Fruit fly (Drosophila melanogaster): Measurements from ENCODE around the gene Taf4.

The Taf4 gene

dm6 chr3L:16136819-16137553 is 24.0 kb downstream of the Taf4 start (continued):
- TF ChIP-seq CG4854 (GFP tag; optimal IDR thresholded peaks at IDR 0.05) (no peak), Dfd (GFP tag; optimal IDR thresholded peaks at IDR 0.05) (no peak), Ets65A (GFP tag) (peak; percentile 88), caup (GFP tag; optimal IDR thresholded peaks at IDR 0.05; ENCODE audit: severe bottlenecking) (peak; percentile 31), Doc2 (GFP tag; IDR thresholded peaks at IDR 0.05) (no peak), Adf1 (GFP tag; IDR thresholded peaks at IDR 0.05) (no peak), ara (GFP tag; IDR thresholded peaks at IDR 0.05) (no peak), Hr78 (GFP tag; optimal IDR thresholded peaks at IDR 0.05) (peak in 1 of 2 experiments; percentile 6), sd (tag; optimal IDR thresholded peaks at IDR 0.05) (peak; percentile 69), Hey (tag; optimal IDR thresholded peaks at IDR 0.05) (no peak), grn (GFP tag; optimal IDR thresholded peaks at IDR 0.05) (peak; percentile 33), CG4404 (GFP tag; IDR thresholded peaks at IDR 0.05) (no peak), cas (GFP tag; IDR thresholded peaks at IDR 0.05) (no peak), CG43689 (GFP tag; IDR thresholded peaks at IDR 0.05) (no peak)

dm6 chr3L:16137779-16138178 is 24.8 kb downstream of the Taf4 start, which contains the start of gene CG5157:
Gene CG5157 (minus strand): TSS chr3L:16137879.
- TF ChIP-seq CG7987 (GFP tag; optimal IDR thresholded peaks at IDR 0.05) (no peak), CG3281 (GFP tag; optimal IDR thresholded peaks at IDR 0.05) (no peak), CG4730 (GFP tag; IDR thresholded peaks at IDR 0.05) (no peak), CG10654 (GFP tag; optimal IDR thresholded peaks at IDR 0.05) (no peak), CG1647 (GFP tag; optimal IDR thresholded peaks at IDR 0.05) (no peak), CG42726 (GFP tag; IDR thresholded peaks at IDR 0.05; ENCODE audit: partially characterized antibody) (no peak), CG1529 (GFP tag; optimal IDR thresholded peaks at IDR 0.05) (no peak), HLH4C (GFP tag; IDR thresholded peaks at IDR 0.05; ENCODE audit: partially characterized antibody) (no peak)

- peak; percentile 28 for TF ChIP-seq gfzf (GFP tag; optimal IDR thresholded peaks at IDR 0.05)
- no peak for TF ChIP-seq Dip2 (GFP tag; IDR thresholded peaks at IDR 0.05)
- no peak for TF ChIP-seq salm (tag; optimal IDR thresholded peaks at IDR 0.05)
- peak; percentile 93 for TF ChIP-seq Dref (GFP tag; IDR thresholded peaks at IDR 0.05)
- no peak for TF ChIP-seq CG4360 (GFP tag; IDR thresholded peaks at IDR 0.05)
- no peak for TF ChIP-seq CG33213 (GFP tag; optimal IDR thresholded peaks at IDR 0.05)
- TF ChIP-seq D19B (GFP tag; optimal IDR thresholded peaks at IDR 0.05) = no peak
- no peak for TF ChIP-seq Doc2 (GFP tag; IDR thresholded peaks at IDR 0.05)
- peak; percentile 98 for TF ChIP-seq Myb (GFP tag; optimal IDR thresholded peaks at IDR 0.05)
- TF ChIP-seq Hmx (GFP tag; optimal IDR thresholded peaks at IDR 0.05) = no peak
- TF ChIP-seq Atf-2 (GFP tag; optimal IDR thresholded peaks at IDR 0.05) = no peak
- no peak for TF ChIP-seq Rx (GFP tag; IDR thresholded peaks at IDR 0.05)
- TF ChIP-seq Lhr (GFP tag; optimal IDR thresholded peaks at IDR 0.05) = peak; percentile 33
- TF ChIP-seq CG1024 (GFP tag; IDR thresholded peaks at IDR 0.05) = no peak
- peak; percentile 51 for TF ChIP-seq BEAF-32 (GFP tag; optimal IDR thresholded peaks at IDR 0.05)
- TF ChIP-seq pzg (GFP tag; optimal IDR thresholded peaks at IDR 0.05) = peak; percentile 78
- TF ChIP-seq CG18011 (GFP tag; optimal IDR thresholded peaks at IDR 0.05) = no peak
- no peak for TF ChIP-seq CG6272 (GFP tag; IDR thresholded peaks at IDR 0.05)
- no peak for TF ChIP-seq CG4854 (GFP tag; optimal IDR thresholded peaks at IDR 0.05)
- peak; percentile 35; the same call in 1 of the 2 replicates for TF ChIP-seq bbx (GFP tag; IDR thresholded peaks at IDR 0.05; ENCODE audit: partially characterized antibody)
- no peak for TF ChIP-seq nerfin-2 (GFP tag; IDR thresholded peaks at IDR 0.05; ENCODE audit: partially characterized antibody)
- TF ChIP-seq CG34224 (GFP tag; IDR thresholded peaks at IDR 0.05; ENCODE audit: partially characterized antibody) = peak; percentile 55; the same call in 2 of the 3 replicates
- peak; percentile 99 for TF ChIP-seq E2f2 (GFP tag; IDR thresholded peaks at IDR 0.05)
- TF ChIP-seq fd3F (GFP tag; optimal IDR thresholded peaks at IDR 0.05) = no peak
- peak; percentile 65 for TF ChIP-seq Sry-δ (GFP tag; optimal IDR thresholded peaks at IDR 0.05)
- no peak for TF ChIP-seq run (tag; optimal IDR thresholded peaks at IDR 0.05)
- peak; percentile 37; the same call in 1 of the 2 replicates for TF ChIP-seq unc-4 (GFP tag; IDR thresholded peaks at IDR 0.05; ENCODE audit: partially characterized antibody)
Measured at dm6 chr3L:16139131-16139530, 26.1 kb downstream of the Taf4 start.

All from whole organism, embryonic.